Fruit fly (Drosophila melanogaster) whole organism, adult: Measurements from ENCODE around the gene Gale.

Source experiments
- CG11617 ChIP-seq: fragments of 200-800 bp; sonication (Bioruptor generic); optimal IDR thresholded peaks from 2 replicates; lab custom pipeline; 2017; ENCODE audit warnings: mild to moderate bottlenecking, missing biosample characterization, missing genetic modification reagents, missing genetic modification characterization
- CG7101 ChIP-seq: fragments of 200-800 bp; sonication (Bioruptor generic); optimal IDR thresholded peaks from 2 replicates; lab custom pipeline; 2018; ENCODE audit warnings: missing biosample characterization, mild to moderate bottlenecking, missing genetic modification characterization, moderate library complexity
- Hr96 ChIP-seq: fragments of 200-800 bp; sonication (Bioruptor generic); optimal IDR thresholded peaks from 2 replicates; lab custom pipeline; 2016; ENCODE audit warnings: missing biosample characterization, missing genetic modification characterization

DNA sequence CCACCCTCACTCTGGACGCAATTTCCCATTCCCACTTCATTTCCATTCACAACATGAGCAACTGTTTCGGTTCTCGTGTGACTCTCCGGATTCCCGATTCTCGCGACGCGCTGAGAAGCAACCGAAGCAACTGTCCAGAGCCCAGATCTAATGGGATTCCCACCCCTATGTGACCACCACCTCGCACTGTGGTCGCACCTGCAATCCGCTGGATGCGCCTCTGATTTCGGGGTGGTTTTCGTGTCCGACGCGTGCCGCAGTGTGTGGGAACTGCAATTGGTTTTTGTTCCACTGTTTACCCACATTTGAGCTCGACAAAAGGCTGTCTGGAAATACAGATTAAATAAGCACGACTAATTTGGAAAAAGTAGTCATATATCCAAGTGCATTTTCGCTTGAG is 27.5 kb downstream of the Gale start:
- TF ChIP-seq CG11617 (no peak), Hr96 (GFP tag; lab: Kevin White, UChicago) (no peak), CG7101 (tag; lab: Kevin White, UChicago) (no peak)
